Fruit fly (Drosophila melanogaster): ENCODE results near the gene knrl.
A peak's percentile ranks its signal among the peaks of the same experiment; 100 is the strongest.

knrl gene

dm6 chr3L:20634459-20634858 is 14.0 kb upstream of the knrl start (continued):
- TF ChIP-seq ro (GFP tag; IDR thresholded peaks at IDR 0.05) (no peak), chm (GFP tag; IDR thresholded peaks at IDR 0.05) (no peak), CG4282 (GFP tag; optimal IDR thresholded peaks at IDR 0.05) (no peak), gcm2 (GFP tag; optimal IDR thresholded peaks at IDR 0.05) (no peak), emc (GFP tag; optimal IDR thresholded peaks at IDR 0.05) (no peak), CG11696 (GFP tag; IDR thresholded peaks at IDR 0.05) (peak; percentile 86), disco-r (GFP tag; optimal IDR thresholded peaks at IDR 0.05) (peak; percentile 18), Hr3 (GFP tag; optimal IDR thresholded peaks at IDR 0.05) (peak; percentile 38), CG4730 (GFP tag; IDR thresholded peaks at IDR 0.05) (no peak), hkb (optimal IDR thresholded peaks at IDR 0.05) (no peak), hkb (GFP tag; IDR thresholded peaks at IDR 0.05) (no peak), Hsf (GFP tag; optimal IDR thresholded peaks at IDR 0.05) (peak; percentile 35), CG6813 (GFP tag; optimal IDR thresholded peaks at IDR 0.05) (peak; percentile 49), CG18262 (tag; optimal IDR thresholded peaks at IDR 0.05) (peak; percentile 83), CG1603 (tag; optimal IDR thresholded peaks at IDR 0.05) (peak; percentile 36), CG4820 (GFP tag; optimal IDR thresholded peaks at IDR 0.05) (peak; percentile 26), CG10147 (GFP tag; optimal IDR thresholded peaks at IDR 0.05) (peak; percentile 55), nerfin-1 (tag; optimal IDR thresholded peaks at IDR 0.05) (peak; percentile 40), zf30C (GFP tag; optimal IDR thresholded peaks at IDR 0.05) (no peak), CG9797 (GFP tag; optimal IDR thresholded peaks at IDR 0.05) (no peak), gro (GFP tag; optimal IDR thresholded peaks at IDR 0.05) (no peak), Sin3A (optimal IDR thresholded peaks at IDR 0.05) (no peak), so (GFP tag; IDR thresholded peaks at IDR 0.05) (peak; percentile 54; the same call in 2 of the 3 replicates), CG18476 (GFP tag; optimal IDR thresholded peaks at IDR 0.05) (peak; percentile 30), CG10543 (GFP tag; optimal IDR thresholded peaks at IDR 0.05) (peak; percentile 2), Ssrp (tag; optimal IDR thresholded peaks at IDR 0.05) (no peak), CG1792 (GFP tag; optimal IDR thresholded peaks at IDR 0.05) (no peak), YL-1 (GFP tag; optimal IDR thresholded peaks at IDR 0.05) (peak; percentile 3), trem (tag; optimal IDR thresholded peaks at IDR 0.05) (peak; percentile 36), Med (GFP tag) (peak; percentile 86), chn (GFP tag; optimal IDR thresholded peaks at IDR 0.05) (no peak), Sox102F (GFP tag; optimal IDR thresholded peaks at IDR 0.05) (peak; percentile 62), Trl (optimal IDR thresholded peaks at IDR 0.05) (no peak), Trl (GFP tag; optimal IDR thresholded peaks at IDR 0.05) (no peak), ewg (GFP tag; optimal IDR thresholded peaks at IDR 0.05) (peak; percentile 47), CG6654 (GFP tag; optimal IDR thresholded peaks at IDR 0.05) (no peak), CG8290 (GFP tag; optimal IDR thresholded peaks at IDR 0.05) (no peak), CG8290 (tag; optimal IDR thresholded peaks at IDR 0.05) (no peak), CG12155 (GFP tag; optimal IDR thresholded peaks at IDR 0.05) (peak; percentile 42), eyg (GFP tag; optimal IDR thresholded peaks at IDR 0.05) (no peak), CG33557 (GFP tag; optimal IDR thresholded peaks at IDR 0.05) (peak; percentile 73), dysf (GFP tag; IDR thresholded peaks at IDR 0.05) (peak; percentile 67), CG16863 (GFP tag; optimal IDR thresholded peaks at IDR 0.05) (peak; percentile 14), CG11504 (tag; optimal IDR thresholded peaks at IDR 0.05) (peak; percentile 73), pum (GFP tag; optimal IDR thresholded peaks at IDR 0.05) (peak; percentile 3), CG5953 (GFP tag; IDR thresholded peaks at IDR 0.05) (no peak), CG15269 (tag; optimal IDR thresholded peaks at IDR 0.05) (peak; percentile 70), zfh2 (GFP tag; optimal IDR thresholded peaks at IDR 0.05) (no peak), Doc2 (GFP tag; IDR thresholded peaks at IDR 0.05) (no peak), CG17612 (GFP tag; IDR thresholded peaks at IDR 0.05) (no peak), otp (GFP tag; IDR thresholded peaks at IDR 0.05) (no peak), CG3065 (GFP tag; optimal IDR thresholded peaks at IDR 0.05) (no peak), CG6254 (GFP tag; optimal IDR thresholded peaks at IDR 0.05) (peak; percentile 50), nmo (GFP tag; optimal IDR thresholded peaks at IDR 0.05) (peak; percentile 88)

Data from whole organism, embryonic.